Worm (Caenorhabditis elegans) whole organism, midembryonic: ENCODE data around the gene srab-6.

Experiments used
- T22C8.4 ChIP-seq: fragments of 200-800 bp; sonication (Bioruptor generic); IDR thresholded peaks from 2 replicates; pipeline ENCODE4 v1.3.6; 2022; ENCODE audit warnings: missing genetic modification characterization, missing compliant biosample characterization
- cog-1 ChIP-seq: sonication (generic microtip); optimal IDR thresholded peaks from 2 replicates; lab custom pipeline; 2016; ENCODE audit warnings: missing genetic modification characterization, missing compliant biosample characterization
- flt-1 ChIP-seq: fragments of 200-800 bp; sonication (Bioruptor generic); IDR thresholded peaks from 2 replicates; pipeline ENCODE4 v1.3.6; 2022; ENCODE audit warnings: missing genetic modification characterization, missing compliant biosample characterization
- klf-2 ChIP-seq: fragments of 200-800 bp; sonication (Bioruptor generic); conservative IDR thresholded peaks from 2 replicates; pipeline ENCODE4 v1.3.6; 2022; ENCODE audit warnings: missing genetic modification reagents, missing genetic modification characterization, missing compliant biosample characterization
- med-1 ChIP-seq: sonication (generic microtip); optimal IDR thresholded peaks from 2 replicates; lab custom pipeline; 2017; ENCODE audit warnings: missing genetic modification characterization, mild to moderate bottlenecking, missing compliant biosample characterization, antibody characterized with exemption, missing genetic modification reagents; ENCODE audit not compliant: insufficient read depth
- tab-1 ChIP-seq: fragments of 200-800 bp; sonication (Bioruptor generic); IDR thresholded peaks from 2 replicates; pipeline ENCODE4 v1.3.6; 2022; ENCODE audit warnings: missing genetic modification characterization, missing compliant biosample characterization
- ztf-23 ChIP-seq: fragments of 200-800 bp; sonication (Bioruptor generic); IDR thresholded peaks from 2 replicates; pipeline ENCODE4 v1.3.6; 2022; ENCODE audit warnings: missing genetic modification reagents, missing genetic modification characterization, missing compliant biosample characterization
- ztf-29 ChIP-seq: fragments of 200-800 bp; sonication (Bioruptor generic); IDR thresholded peaks from 2 replicates; pipeline ENCODE4 v1.3.6; 2022; ENCODE audit warnings: missing genetic modification reagents, missing genetic modification characterization, missing compliant biosample characterization

ce11 chrV:3185855-3186254, 34.1 kb upstream of the srab-6 start:
- TF ChIP-seq med-1 (no peak), flt-1 (GFP tag; lab: Robert Waterston, UW) (no peak), T22C8.4 (no peak), ztf-23 (GFP tag; lab: Robert Waterston, UW) (no peak), tab-1 (GFP tag; lab: Robert Waterston, UW) (no peak), cog-1 (no peak), ztf-29 (GFP tag; lab: Robert Waterston, UW) (no peak), klf-2 (GFP tag; lab: Robert Waterston, UW) (no peak)
